Fruit fly (Drosophila melanogaster): ENCODE measurements around the gene CG17784.

DNA sequence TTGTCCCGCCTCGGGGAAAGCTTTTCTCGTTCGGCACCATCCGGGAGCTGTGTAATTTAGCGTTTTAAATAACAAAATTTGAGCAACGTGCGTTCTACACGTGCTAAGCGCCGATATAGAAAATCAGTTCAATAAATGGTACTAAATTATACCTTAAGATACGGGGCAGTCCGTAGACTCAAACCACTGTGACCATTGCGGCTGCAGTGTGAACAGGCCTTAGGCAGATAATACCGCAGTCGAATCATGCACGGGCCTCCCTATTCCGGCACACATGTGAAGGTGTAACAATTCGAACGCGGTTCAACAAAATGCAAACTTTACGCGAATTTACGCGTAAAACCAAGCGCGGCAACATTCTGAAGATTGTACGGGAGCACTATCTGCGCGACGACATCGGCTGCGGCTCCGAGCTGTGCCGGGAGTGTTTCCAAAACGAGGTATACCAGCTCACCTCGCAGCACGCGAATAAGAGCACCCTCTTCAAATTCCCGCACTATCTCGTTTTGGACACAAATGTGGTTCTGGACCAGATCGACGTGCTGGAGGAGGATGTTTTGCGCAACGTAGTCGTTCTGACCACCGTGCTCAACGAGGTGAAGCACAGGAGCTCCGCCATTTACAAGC lies 31.5 kb downstream of the CG17784 start, which contains the start of the genes Rrp5 and Dis3:
- no peak for TF ChIP-seq CG32264 (GFP tag; optimal IDR thresholded peaks at IDR 0.05)
- TF ChIP-seq Rel (GFP tag; optimal IDR thresholded peaks at IDR 0.05) = no peak
- no peak for TF ChIP-seq Rel (tag; optimal IDR thresholded peaks at IDR 0.05)
- TF ChIP-seq Dfd (GFP tag; optimal IDR thresholded peaks at IDR 0.05) = no peak
